Fruit fly (Drosophila melanogaster) whole organism, wandering third instar larva: ENCODE data around the gene PEK.

Experiments used
- Hnf4 ChIP-seq: fragments of 200-800 bp; sonication (Bioruptor generic); optimal IDR thresholded peaks from 2 replicates; lab custom pipeline; 2016; ENCODE audit warnings: missing biosample characterization, mild to moderate bottlenecking, missing genetic modification characterization
- Hr78 ChIP-seq: fragments of >200 bp; optimal IDR thresholded peaks from 2 replicates; lab custom pipeline; 2017; ENCODE audit warnings: missing biosample characterization, missing genetic modification characterization
- Vsx2 ChIP-seq: fragments of 200-300, 225-300 bp; sonication (Bioruptor generic); optimal IDR thresholded peaks from 2 replicates; lab custom pipeline; 2018; ENCODE audit warnings: missing biosample characterization, missing genetic modification characterization; ENCODE audit not compliant: partially characterized antibody
- br ChIP-seq: fragments of 200-800 bp; sonication (Bioruptor generic); optimal IDR thresholded peaks from 2 replicates; lab custom pipeline; 2016; ENCODE audit warnings: missing biosample characterization, missing genetic modification characterization
- dmrt93B ChIP-seq: fragments of 200-800 bp; sonication (Bioruptor generic); optimal IDR thresholded peaks from 2 replicates; lab custom pipeline; 2018; ENCODE audit warnings: missing biosample characterization, mild to moderate bottlenecking, missing genetic modification characterization
- fru ChIP-seq: fragments of 200-800 bp; sonication (Bioruptor generic); optimal IDR thresholded peaks from 3 replicates; lab custom pipeline; 2016; ENCODE audit warnings: missing biosample characterization, mild to moderate bottlenecking, missing genetic modification characterization
- psq ChIP-seq: fragments of 200-800 bp; sonication (Bioruptor generic); optimal IDR thresholded peaks from 3 replicates; lab custom pipeline; 2017; ENCODE audit warnings: missing biosample characterization, mild to moderate bottlenecking, missing genetic modification characterization, moderate library complexity
- sv ChIP-seq: fragments of 200-800 bp; sonication (Bioruptor generic); optimal IDR thresholded peaks from 3 replicates; lab custom pipeline; 2016; ENCODE audit warnings: missing biosample characterization, missing genetic modification characterization
- usp ChIP-seq: fragments of >200 bp; optimal IDR thresholded peaks from 2 replicates; lab custom pipeline; 2017; ENCODE audit warnings: missing biosample characterization, missing genetic modification characterization
- woc ChIP-seq: sonication (Bioruptor generic); optimal IDR thresholded peaks from 2 replicates; lab custom pipeline; 2016; ENCODE audit warnings: missing biosample characterization, mild to moderate bottlenecking, missing genetic modification characterization

dm6 chr3R:5497600-5497999, 33.0 kb upstream of the PEK start:
- TF ChIP-seq psq (GFP tag; lab: Kevin White, UChicago) (no peak), sv (no peak), Hr78 (GFP tag; lab: Kevin White, UChicago) (no peak), Hnf4 (GFP tag; lab: Kevin White, UChicago) (no peak), usp (no peak), Vsx2 (GFP tag; lab: Kevin White, UChicago) (no peak), fru (GFP tag; lab: Kevin White, UChicago) (no peak), woc (GFP tag; lab: Kevin White, UChicago) (no peak), br (GFP tag; lab: Kevin White, UChicago) (no peak), dmrt93B (no peak)
